Worm (Caenorhabditis elegans): ENCODE data around the gene npr-15.

DNA sequence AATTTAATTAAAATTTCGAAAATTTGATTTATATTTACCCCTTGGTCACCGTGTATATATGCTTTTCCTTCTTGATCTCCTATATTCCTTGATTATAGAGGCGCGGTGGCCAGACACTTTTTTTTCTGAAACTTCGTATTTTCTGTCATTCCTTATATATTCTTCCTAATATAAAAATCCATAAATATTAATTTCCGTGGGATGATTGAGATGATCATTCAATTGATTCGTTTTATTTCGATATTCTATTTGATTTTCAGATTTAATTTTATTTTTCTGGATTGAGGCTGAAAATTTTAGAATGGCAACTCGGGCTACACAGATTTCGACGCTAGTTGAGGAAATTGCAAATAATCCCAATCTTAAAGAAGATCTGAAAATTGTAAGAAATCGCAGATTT, 12.1 kb upstream of the npr-15 start, which contains the start of gene dph-1:
- no peak for TF ChIP-seq sdz-38 (tag; optimal IDR thresholded peaks at IDR 0.05)
- TF ChIP-seq Y53G8AR.9 (GFP tag; conservative IDR thresholded peaks at IDR 0.05): no peak
- TF ChIP-seq bed-2 (GFP tag; IDR thresholded peaks at IDR 0.05): no peak
- TF ChIP-seq nhr-90 (tag; optimal IDR thresholded peaks at IDR 0.05): no peak
- TF ChIP-seq ets-4 (GFP tag; optimal IDR thresholded peaks at IDR 0.05): no peak
- no peak for TF ChIP-seq Y95B8A.8 (GFP tag; IDR thresholded peaks at IDR 0.05)
- no peak for TF ChIP-seq K12H6.12 (tag; optimal IDR thresholded peaks at IDR 0.05)
- TF ChIP-seq F23B12.7 (tag; optimal IDR thresholded peaks at IDR 0.05; ENCODE audit: insufficient read depth): no peak
- no peak for TF ChIP-seq madf-6 (GFP tag; IDR thresholded peaks at IDR 0.05)
- TF ChIP-seq ama-1 (optimal IDR thresholded peaks at IDR 0.05): no peak
- TF ChIP-seq ama-1 (GFP tag; optimal IDR thresholded peaks at IDR 0.05): no peak
- no peak for TF ChIP-seq hmg-20 (GFP tag; IDR thresholded peaks at IDR 0.05)
- TF ChIP-seq madf-3 (GFP tag; IDR thresholded peaks at IDR 0.05): no peak

Data from whole organism, young adult.